Fruit fly (Drosophila melanogaster): ENCODE results near the gene CG15395.

DNA sequence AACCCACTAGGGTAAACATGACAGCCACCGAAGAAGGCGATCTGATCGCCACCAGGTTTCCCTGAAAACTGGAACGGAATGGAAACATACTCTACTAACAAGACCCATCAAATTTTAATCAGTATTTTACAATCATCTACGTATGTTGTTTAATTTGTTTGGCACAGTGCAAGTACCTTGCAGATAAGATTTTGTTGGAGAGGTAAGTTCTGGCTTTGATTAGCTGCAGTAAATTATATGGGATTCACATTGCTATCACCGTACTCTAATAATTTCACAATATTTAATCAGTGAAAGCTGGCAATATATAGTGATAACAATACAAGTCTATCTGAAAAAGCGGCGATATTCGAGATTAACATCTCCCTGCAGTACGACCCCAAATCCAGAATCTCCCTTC lies 45.0 kb upstream of the CG15395 start, which contains the start of gene Cyp309a1:
- TF ChIP-seq fru (GFP tag; optimal IDR thresholded peaks at IDR 0.05) (no peak), pan (optimal IDR thresholded peaks at IDR 0.05) (no peak), h (GFP tag; optimal IDR thresholded peaks at IDR 0.05) (no peak), dmrt93B (GFP tag; optimal IDR thresholded peaks at IDR 0.05) (no peak), CG32264 (GFP tag; optimal IDR thresholded peaks at IDR 0.05) (no peak), br (GFP tag; optimal IDR thresholded peaks at IDR 0.05) (no peak), psq (GFP tag; optimal IDR thresholded peaks at IDR 0.05) (no peak), sv (GFP tag; optimal IDR thresholded peaks at IDR 0.05) (no peak)

All from whole organism, wandering third instar larva.